Worm (Caenorhabditis elegans): ENCODE results near the gene ced-6.

Gene ced-6

DNA sequence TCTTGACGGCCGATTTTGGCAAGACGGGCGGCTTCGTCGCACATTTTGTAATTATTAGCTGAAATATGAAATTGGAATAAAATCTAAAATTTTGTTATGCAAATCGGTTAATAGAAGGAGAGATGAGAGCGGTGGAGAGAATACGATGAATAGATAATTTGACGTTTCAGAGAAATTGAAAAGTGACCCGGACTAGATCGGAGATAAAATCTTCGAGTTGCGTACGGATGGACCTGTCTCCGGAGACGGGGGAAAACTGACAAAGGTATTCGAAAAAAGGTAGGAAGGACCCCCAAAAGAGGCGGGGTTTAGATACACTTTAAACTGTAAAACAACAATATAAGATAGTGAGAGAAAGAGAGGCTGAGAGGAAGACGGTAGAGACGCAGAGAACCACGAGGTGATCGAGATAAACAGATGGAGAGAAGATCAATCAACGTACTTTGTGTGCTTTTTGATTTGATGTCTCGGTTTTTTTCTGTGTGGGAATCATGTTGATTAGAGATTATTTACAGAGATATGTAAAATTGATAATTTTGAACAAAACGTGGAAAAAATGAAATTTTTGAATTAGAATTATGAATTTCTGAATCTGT is 43.4 kb upstream of the ced-6 start, which contains the start of gene F09F7.6:
TSS of gene F09F7.6 (minus strand) at position 64 of the 596 bp plus-strand sequence.
- peak in 1 of 2 experiments; percentile 74 for TF ChIP-seq lsy-2 (tag; optimal IDR thresholded peaks at IDR 0.05)
- peak; percentile 48 for TF ChIP-seq blmp-1 (tag; optimal IDR thresholded peaks at IDR 0.05; ENCODE audit: insufficient read depth)
- no peak for TF ChIP-seq zag-1 (tag; optimal IDR thresholded peaks at IDR 0.05)
- TF ChIP-seq nhr-23 (tag; optimal IDR thresholded peaks at IDR 0.05): no peak
- TF ChIP-seq crh-2 (tag; optimal IDR thresholded peaks at IDR 0.05): peak; percentile 78
- TF ChIP-seq nhr-25 (tag; optimal IDR thresholded peaks at IDR 0.05): peak; percentile 79
- TF ChIP-seq gmeb-1 (tag; optimal IDR thresholded peaks at IDR 0.05): peak; percentile 60
- TF ChIP-seq unc-55 (GFP tag; optimal IDR thresholded peaks at IDR 0.05): no peak
- TF ChIP-seq nhr-21 (tag; optimal IDR thresholded peaks at IDR 0.05): peak; percentile 74
- TF ChIP-seq nhr-237 (tag; optimal IDR thresholded peaks at IDR 0.05): no peak
- TF ChIP-seq Y55F3AM.14 (GFP tag; optimal IDR thresholded peaks at IDR 0.05): no peak
- no peak for TF ChIP-seq peb-1 (tag; optimal IDR thresholded peaks at IDR 0.05)
- TF ChIP-seq snpc-4 (tag; optimal IDR thresholded peaks at IDR 0.05): no peak
- TF ChIP-seq mbf-1 (tag; optimal IDR thresholded peaks at IDR 0.05): no peak
- peak; percentile 40 for TF ChIP-seq elt-1 (tag; optimal IDR thresholded peaks at IDR 0.05)
- TF ChIP-seq sma-3 (GFP tag; optimal IDR thresholded peaks at IDR 0.05): peak; percentile 82
- TF ChIP-seq C34F6.9 (tag; optimal IDR thresholded peaks at IDR 0.05): peak; percentile 65
- no peak for TF ChIP-seq nhr-6 (tag; optimal IDR thresholded peaks at IDR 0.05)
- no peak for TF ChIP-seq ztf-11 (tag; optimal IDR thresholded peaks at IDR 0.05)
- TF ChIP-seq nhr-129 (tag; optimal IDR thresholded peaks at IDR 0.05): peak; percentile 91
- TF ChIP-seq F13H6.1 (tag; optimal IDR thresholded peaks at IDR 0.05): peak; percentile 75
- TF ChIP-seq aly-2 (tag; optimal IDR thresholded peaks at IDR 0.05): no peak
- TF ChIP-seq ztf-4 (tag; optimal IDR thresholded peaks at IDR 0.05): peak; percentile 46
- no peak for TF ChIP-seq nhr-77 (tag; optimal IDR thresholded peaks at IDR 0.05)
- TF ChIP-seq sem-4 (tag; optimal IDR thresholded peaks at IDR 0.05): no peak
- TF ChIP-seq dmd-4 (tag; optimal IDR thresholded peaks at IDR 0.05): no peak
- TF ChIP-seq skn-1 (tag; optimal IDR thresholded peaks at IDR 0.05): no peak
- no peak for TF ChIP-seq lin-11 (tag; optimal IDR thresholded peaks at IDR 0.05)
- TF ChIP-seq nhr-12 (tag; optimal IDR thresholded peaks at IDR 0.05): no peak
- no peak for TF ChIP-seq elt-3 (tag; optimal IDR thresholded peaks at IDR 0.05)
- TF ChIP-seq sma-9 (GFP tag; optimal IDR thresholded peaks at IDR 0.05): peak; percentile 95
- peak; percentile 36 for TF ChIP-seq sma-9 (tag; optimal IDR thresholded peaks at IDR 0.05)
- TF ChIP-seq unc-39 (tag; optimal IDR thresholded peaks at IDR 0.05): no peak
- no peak for TF ChIP-seq lin-39 (tag; optimal IDR thresholded peaks at IDR 0.05)
- TF ChIP-seq nhr-11 (tag; optimal IDR thresholded peaks at IDR 0.05): no peak
- TF ChIP-seq ztf-1 (GFP tag; conservative IDR thresholded peaks at IDR 0.05): no peak
- no peak for TF ChIP-seq mab-5 (tag; optimal IDR thresholded peaks at IDR 0.05)
- TF ChIP-seq ZK546.5 (tag; optimal IDR thresholded peaks at IDR 0.05): no peak
- TF ChIP-seq egl-27 (tag; optimal IDR thresholded peaks at IDR 0.05): no peak
- TF ChIP-seq mdl-1 (tag; optimal IDR thresholded peaks at IDR 0.05): peak; percentile 65 to 68
- no peak for TF ChIP-seq unc-62 (GFP tag; optimal IDR thresholded peaks at IDR 0.05)
- peak; percentile 15 for TF ChIP-seq ama-1 (optimal IDR thresholded peaks at IDR 0.05)
- peak; percentile 51 for TF ChIP-seq fos-1 (tag; optimal IDR thresholded peaks at IDR 0.05)
- TF ChIP-seq R02D3.7 (tag; optimal IDR thresholded peaks at IDR 0.05): no peak
- TF ChIP-seq ceh-82 (tag; optimal IDR thresholded peaks at IDR 0.05): no peak
- TF ChIP-seq alr-1 (tag; optimal IDR thresholded peaks at IDR 0.05): no peak
- TF ChIP-seq lin-13 (GFP tag; optimal IDR thresholded peaks at IDR 0.05): no peak
- no peak for TF ChIP-seq ceh-16 (tag; optimal IDR thresholded peaks at IDR 0.05)
- no peak for TF ChIP-seq nhr-10 (tag; optimal IDR thresholded peaks at IDR 0.05)
